Fruit fly (Drosophila melanogaster) whole organism, prepupa: ENCODE data around the gene CG18666.

Experiments
- Blimp-1 ChIP-seq: fragments of 200-800 bp; sonication (Bioruptor generic); optimal IDR thresholded peaks from 3 replicates; lab custom pipeline; 2017; ENCODE audit warnings: missing biosample characterization, missing genetic modification characterization, mild to moderate bottlenecking, moderate library complexity, missing genetic modification reagents
- CG10669 ChIP-seq: fragments of 200-800 bp; sonication (Bioruptor generic); optimal IDR thresholded peaks from 3 replicates; lab custom pipeline; 2018; ENCODE audit warnings: missing biosample characterization, mild to moderate bottlenecking, missing genetic modification characterization, moderate library complexity
- CG11294 ChIP-seq: fragments of 200-800 bp; sonication (Bioruptor generic); IDR thresholded peaks from 2 replicates; pipeline ENCODE4 v1.3.6; 2022; ENCODE audit warnings: missing biosample characterization, missing genetic modification characterization
- CG11762 ChIP-seq: fragments of 200-800 bp; sonication (Bioruptor generic); optimal IDR thresholded peaks from 3 replicates; lab custom pipeline; 2016; ENCODE audit warnings: missing biosample characterization, missing genetic modification characterization; ENCODE audit not compliant: insufficient read depth
- CG15336 ChIP-seq: fragments of 200-800 bp; sonication (Bioruptor generic); IDR thresholded peaks from 2 replicates; pipeline ENCODE4 v1.3.6; 2022; ENCODE audit warnings: missing biosample characterization, missing genetic modification characterization
- CG1621 ChIP-seq: fragments of 200-800 bp; sonication (Bioruptor generic); optimal IDR thresholded peaks from 3 replicates; lab custom pipeline; 2018; ENCODE audit warnings: missing biosample characterization, mild to moderate bottlenecking, missing genetic modification characterization
- CG16779 ChIP-seq: fragments of 200-800 bp; sonication (Bioruptor generic); optimal IDR thresholded peaks from 3 replicates; lab custom pipeline; 2017; ENCODE audit warnings: missing biosample characterization, mild to moderate bottlenecking, missing genetic modification characterization
- CG3032 ChIP-seq: fragments of 200-800 bp; optimal IDR thresholded peaks from 2 replicates; lab custom pipeline; 2019; ENCODE audit warnings: missing biosample characterization, mild to moderate bottlenecking, missing genetic modification characterization, moderate library complexity
- CG31627 ChIP-seq: fragments of 200-800 bp; sonication (Bioruptor generic); optimal IDR thresholded peaks from 3 replicates; lab custom pipeline; 2016; ENCODE audit warnings: missing biosample characterization, missing genetic modification characterization
- CG32006 ChIP-seq: fragments of 200-800 bp; sonication (Bioruptor generic); optimal IDR thresholded peaks from 3 replicates; lab custom pipeline; 2017; ENCODE audit warnings: missing biosample characterization, mild to moderate bottlenecking, missing genetic modification characterization
- CG34406 ChIP-seq: fragments of 200-800 bp; sonication (Bioruptor generic); optimal IDR thresholded peaks from 3 replicates; lab custom pipeline; 2016; ENCODE audit warnings: missing biosample characterization, missing genetic modification characterization
- CG3919 ChIP-seq: fragments of 200-800 bp; sonication (Bioruptor generic); optimal IDR thresholded peaks from 3 replicates; lab custom pipeline; 2016; ENCODE audit warnings: missing biosample characterization, missing genetic modification characterization
- CG4318 ChIP-seq: fragments of 200-800 bp; sonication (Bioruptor generic); optimal IDR thresholded peaks from 3 replicates; lab custom pipeline; 2017; ENCODE audit warnings: missing biosample characterization, mild to moderate bottlenecking, missing genetic modification characterization
- CG6163 ChIP-seq: fragments of 200-800 bp; sonication (Bioruptor generic); IDR thresholded peaks from 3 replicates; pipeline ENCODE4 v1.3.6; 2022; ENCODE audit warnings: missing biosample characterization, missing genetic modification characterization
- CG6276 ChIP-seq: fragments of 200-800 bp; sonication (Bioruptor generic); optimal IDR thresholded peaks from 2 replicates; lab custom pipeline; 2017; ENCODE audit warnings: missing biosample characterization, mild to moderate bottlenecking, missing genetic modification characterization
- CG6792 ChIP-seq: fragments of 200-800 bp; sonication (Bioruptor generic); optimal IDR thresholded peaks from 3 replicates; lab custom pipeline; 2016; ENCODE audit warnings: missing biosample characterization, missing genetic modification characterization
- CG6854 ChIP-seq: fragments of 200-800 bp; sonication (Bioruptor generic); optimal IDR thresholded peaks from 2 replicates; lab custom pipeline; 2017; ENCODE audit warnings: missing biosample characterization, mild to moderate bottlenecking, missing genetic modification characterization
- CG8319 ChIP-seq: fragments of 200-800 bp; sonication (Bioruptor generic); optimal IDR thresholded peaks from 3 replicates; lab custom pipeline; 2016; ENCODE audit warnings: missing biosample characterization, missing genetic modification characterization
- CG8632 ChIP-seq: fragments of 200-800 bp; sonication (Bioruptor generic); optimal IDR thresholded peaks from 3 replicates; lab custom pipeline; 2016; ENCODE audit warnings: missing biosample characterization, missing genetic modification characterization
- Eip75B ChIP-seq: fragments of 200-800 bp; sonication (Bioruptor generic); optimal IDR thresholded peaks from 3 replicates; lab custom pipeline; 2016; ENCODE audit warnings: missing biosample characterization, missing genetic modification characterization
- Eip78C ChIP-seq: fragments of 200-800 bp; sonication (Bioruptor generic); peaks from one replicate; lab custom pipeline; 2016; ENCODE audit warnings: missing biosample characterization, missing genetic modification characterization
- Ets21C ChIP-seq: fragments of 200-800 bp; sonication (Bioruptor generic); optimal IDR thresholded peaks from 3 replicates; lab custom pipeline; 2016; ENCODE audit warnings: missing biosample characterization, missing genetic modification characterization
- Ets96B ChIP-seq: fragments of 200-800 bp; optimal IDR thresholded peaks from 2 replicates; lab custom pipeline; 2019; ENCODE audit warnings: missing biosample characterization, mild to moderate bottlenecking, missing genetic modification characterization, moderate library complexity
- Gug ChIP-seq: fragments of 200-800 bp; sonication (Bioruptor generic); IDR thresholded peaks from 2 replicates; pipeline ENCODE4 v1.3.6; 2022; ENCODE audit warnings: missing biosample characterization, missing genetic modification characterization
- Hr38 ChIP-seq: sonication (Bioruptor generic); optimal IDR thresholded peaks from 2 replicates; lab custom pipeline; 2016; ENCODE audit warnings: missing biosample characterization, missing genetic modification characterization
- Hr4 ChIP-seq: fragments of 200-800 bp; sonication (Bioruptor generic); optimal IDR thresholded peaks from 3 replicates; lab custom pipeline; 2016; ENCODE audit warnings: missing biosample characterization, missing genetic modification characterization
- Lpt ChIP-seq: fragments of 200-800 bp; sonication (Bioruptor generic); optimal IDR thresholded peaks from 3 replicates; lab custom pipeline; 2016; ENCODE audit warnings: missing biosample characterization, missing genetic modification characterization
- Met ChIP-seq: fragments of 200-800 bp; sonication (Bioruptor generic); optimal IDR thresholded peaks from 3 replicates; lab custom pipeline; 2016; ENCODE audit warnings: missing biosample characterization, missing genetic modification characterization
- OdsH ChIP-seq: fragments of 200-800 bp; sonication (Bioruptor generic); optimal IDR thresholded peaks from 3 replicates; lab custom pipeline; 2016; ENCODE audit warnings: missing biosample characterization, missing genetic modification characterization
- Smox ChIP-seq: fragments of 200-800 bp; sonication (Bioruptor generic); optimal IDR thresholded peaks from 3 replicates; lab custom pipeline; 2016; ENCODE audit warnings: missing biosample characterization, missing genetic modification characterization
- Sox102F ChIP-seq: fragments of 200-800 bp; sonication (Bioruptor generic); optimal IDR thresholded peaks from 2 replicates; lab custom pipeline; 2016; ENCODE audit warnings: missing biosample characterization, mild to moderate bottlenecking, missing genetic modification characterization
- Sox14 ChIP-seq: fragments of 200-800 bp; sonication (Bioruptor generic); optimal IDR thresholded peaks from 3 replicates; lab custom pipeline; 2016; ENCODE audit warnings: missing biosample characterization, missing genetic modification characterization
- Sox15 ChIP-seq: fragments of 200-800 bp; sonication (Bioruptor generic); optimal IDR thresholded peaks from 3 replicates; lab custom pipeline; 2016; ENCODE audit warnings: missing biosample characterization, missing genetic modification characterization
- achi ChIP-seq: fragments of 200-800 bp; sonication (Bioruptor generic); optimal IDR thresholded peaks from 3 replicates; lab custom pipeline; 2016; ENCODE audit warnings: missing biosample characterization, missing genetic modification characterization
- acj6 ChIP-seq: fragments of 200-800 bp; sonication (Bioruptor generic); optimal IDR thresholded peaks from 3 replicates; lab custom pipeline; 2016; ENCODE audit warnings: missing biosample characterization, missing genetic modification characterization
- dac ChIP-seq: fragments of 200-800 bp; sonication (Bioruptor generic); optimal IDR thresholded peaks from 2 replicates; lab custom pipeline; 2017; ENCODE audit warnings: missing biosample characterization, mild to moderate bottlenecking, missing genetic modification characterization
- dsx ChIP-seq: fragments of 200-800 bp; optimal IDR thresholded peaks from 3 replicates; lab custom pipeline; 2019; ENCODE audit warnings: missing biosample characterization, mild to moderate bottlenecking, missing genetic modification characterization, moderate library complexity; ENCODE audit not compliant: poor library complexity, severe bottlenecking
- eg ChIP-seq: fragments of 200-800 bp; sonication (Bioruptor generic); IDR thresholded peaks from 3 replicates; pipeline ENCODE4 v1.3.6; 2022; ENCODE audit warnings: missing biosample characterization, missing genetic modification characterization
- fd59A ChIP-seq: fragments of 200-800 bp; sonication (Bioruptor generic); optimal IDR thresholded peaks from 2 replicates; lab custom pipeline; 2017; ENCODE audit warnings: missing biosample characterization, mild to moderate bottlenecking, missing genetic modification characterization, missing genetic modification reagents
- fd85E ChIP-seq: fragments of 200-800 bp; sonication (Bioruptor generic); optimal IDR thresholded peaks from 3 replicates; lab custom pipeline; 2016; ENCODE audit warnings: missing biosample characterization, missing genetic modification characterization
- fkh ChIP-seq: fragments of 200-800 bp; sonication (Bioruptor generic); optimal IDR thresholded peaks from 3 replicates; lab custom pipeline; 2017; ENCODE audit warnings: missing biosample characterization, mild to moderate bottlenecking, missing genetic modification characterization, moderate library complexity
- lz ChIP-seq: fragments of 200-800 bp; sonication (Bioruptor generic); optimal IDR thresholded peaks from 3 replicates; lab custom pipeline; 2016; ENCODE audit warnings: missing biosample characterization, missing genetic modification characterization
- net ChIP-seq: fragments of 200-800 bp; sonication (Bioruptor generic); optimal IDR thresholded peaks from 3 replicates; lab custom pipeline; 2016; ENCODE audit warnings: missing biosample characterization, missing genetic modification characterization
- pdm3 ChIP-seq: fragments of 200-800 bp; sonication (Bioruptor generic); optimal IDR thresholded peaks from 3 replicates; lab custom pipeline; 2016; ENCODE audit warnings: missing biosample characterization, missing genetic modification characterization
- salr ChIP-seq, 2 experiments: fragments of 200-800 bp; sonication (Bioruptor generic); optimal IDR thresholded peaks; 3 replicates each; lab custom pipeline; 2016 to 2018; ENCODE audit warnings: missing biosample characterization in 2 of 2, missing genetic modification characterization in 2 of 2, mild to moderate bottlenecking in 1 of 2
- spab ChIP-seq: fragments of 200-800 bp; sonication (Bioruptor generic); optimal IDR thresholded peaks from 2 replicates; lab custom pipeline; 2017; ENCODE audit warnings: missing biosample characterization, mild to moderate bottlenecking, missing genetic modification characterization, missing genetic modification reagents
- topi ChIP-seq: fragments of 200-800 bp; sonication (Bioruptor generic); optimal IDR thresholded peaks from 3 replicates; lab custom pipeline; 2016; ENCODE audit warnings: missing biosample characterization, missing genetic modification characterization

CG18666 gene

dm6 chr2L:11010999-11011398 lies 23.6 kb upstream of the CG18666 start, which contains the start of the genes Art8 and dUTPase (continued):
- peak; percentile 40; the same call in 1 of the 3 replicates for TF ChIP-seq eg (GFP tag; lab: Robert Waterston, UW)
- peak; percentile 65 for TF ChIP-seq OdsH (GFP tag; lab: Kevin White, UChicago)
- TF ChIP-seq Sox102F (GFP tag; lab: Kevin White, UChicago): no peak
- peak; percentile 58 for TF ChIP-seq lz (GFP tag; lab: Kevin White, UChicago)
- TF ChIP-seq CG3919 (GFP tag; lab: Kevin White, UChicago): peak; percentile 62
- TF ChIP-seq CG6854 (GFP tag; lab: Kevin White, UChicago): no peak
- peak; percentile 46 for TF ChIP-seq topi
- TF ChIP-seq CG11762 (GFP tag; lab: Kevin White, UChicago): peak; percentile 39

dm6 chr2L:11014018-11014611 lies 20.5 kb upstream of the CG18666 start:
- TF ChIP-seq pdm3 (GFP tag; lab: Kevin White, UChicago): no peak

dm6 chr2L:11014671-11015070 lies 19.9 kb upstream of the CG18666 start:
- TF ChIP-seq Sox14 (GFP tag; lab: Kevin White, UChicago) (peak; percentile 35), Hr38 (GFP tag; lab: Kevin White, UChicago) (no peak), CG4318 (GFP tag; lab: Kevin White, UChicago) (no peak), dac (GFP tag; lab: Kevin White, UChicago) (no peak), CG16779 (tag; lab: Kevin White, UChicago) (no peak), CG6276 (GFP tag; lab: Kevin White, UChicago) (no peak), Ets21C (GFP tag; lab: Kevin White, UChicago) (no peak), Smox (no peak), dsx (GFP tag; lab: Kevin White, UChicago) (peak; percentile 46), CG34406 (peak; percentile 48), Eip78C (GFP tag; lab: Kevin White, UChicago) (peak; percentile 86), CG15336 (GFP tag; lab: Robert Waterston, UW) (peak; percentile 60), Blimp-1 (GFP tag; lab: Kevin White, UChicago) (no peak), CG8632 (GFP tag; lab: Kevin White, UChicago) (peak; percentile 41), CG32006 (GFP tag; lab: Kevin White, UChicago) (peak; percentile 75), CG8319 (no peak), Ets96B (peak; percentile 58), Lpt (GFP tag; lab: Kevin White, UChicago) (peak; percentile 37), topi (peak; percentile 24), Met (GFP tag; lab: Kevin White, UChicago) (peak; percentile 51), CG6792 (GFP tag; lab: Kevin White, UChicago) (peak; percentile 40), CG10669 (peak; percentile 32), Gug (GFP tag; lab: Robert Waterston, UW) (no peak), CG11294 (GFP tag; lab: Robert Waterston, UW) (no peak), CG6163 (GFP tag; lab: Robert Waterston, UW) (peak; percentile 20; the same call in 1 of the 3 replicates), CG31627 (GFP tag; lab: Kevin White, UChicago) (no peak), fkh (GFP tag; lab: Kevin White, UChicago) (no peak), spab (GFP tag; lab: Kevin White, UChicago) (peak; percentile 37), lz (GFP tag; lab: Kevin White, UChicago) (no peak), CG3032 (tag; lab: Kevin White, UChicago) (peak; percentile 39), salr (GFP tag; optimal IDR thresholded peaks at IDR 0.05; lab: Kevin White, UChicago) (no peak), Sox102F (GFP tag; lab: Kevin White, UChicago) (no peak), CG6854 (GFP tag; lab: Kevin White, UChicago) (no peak), Eip75B (GFP tag; lab: Kevin White, UChicago) (no peak), fd59A (GFP tag; lab: Kevin White, UChicago) (peak; percentile 21), acj6 (peak; percentile 60), fd85E (no peak), eg (GFP tag; lab: Robert Waterston, UW) (no peak), Hr4 (GFP tag; lab: Kevin White, UChicago) (peak; percentile 51), achi (peak; percentile 66), net (GFP tag; lab: Kevin White, UChicago) (no peak), OdsH (GFP tag; lab: Kevin White, UChicago) (peak; percentile 49), CG1621 (tag; lab: Kevin White, UChicago) (no peak), Sox15 (GFP tag; lab: Kevin White, UChicago) (no peak)
